Worm (Caenorhabditis elegans): Measurements from ENCODE around the gene pals-28.

- TF ChIP-seq snpc-1.3 (tag; optimal IDR thresholded peaks at IDR 0.05; ENCODE audit: insufficient read depth) (no peak), C17E4.6 (GFP tag; IDR thresholded peaks at IDR 0.05) (no peak), F52B5.7 (tag; optimal IDR thresholded peaks at IDR 0.05) (no peak), lin-40 (tag; optimal IDR thresholded peaks at IDR 0.05) (no peak), ekl-4 (GFP tag; IDR thresholded peaks at IDR 0.05) (no peak), madf-6 (GFP tag; IDR thresholded peaks at IDR 0.05) (no peak), ceh-79 (tag; optimal IDR thresholded peaks at IDR 0.05) (no peak), hsf-1 (GFP tag; IDR thresholded peaks at IDR 0.05) (no peak), efl-1 (GFP tag; optimal IDR thresholded peaks at IDR 0.05) (no peak)
Measured at ce11 chrIII:4401142-4401541, 16.6 kb downstream of the pals-28 start, which contains the start of gene R07E5.15.
